Worm (Caenorhabditis elegans) whole organism, L4 larva: ENCODE results near the gene F46B3.1.
"Not testable (repeated sequence)": the region's sequence is repeated elsewhere in the genome, so short reads cannot be mapped to it uniquely, and the experiment has no call there.

ENCODE experiments used
- F26F4.8 ChIP-seq: fragments of 200-800 bp; sonication (Bioruptor generic); conservative IDR thresholded peaks from 2 replicates; pipeline ENCODE4 v1.3.6; 2022; ENCODE audit warnings: missing genetic modification characterization, missing compliant biosample characterization
- ZK337.2 ChIP-seq: fragments of 200-800 bp; sonication (Bioruptor generic); IDR thresholded peaks from 2 replicates; pipeline ENCODE4 v1.3.6; 2022; ENCODE audit warnings: missing genetic modification reagents, missing genetic modification characterization, missing compliant biosample characterization
- aha-1 ChIP-seq: fragments of 150-350 bp; peaks from one replicate; lab custom pipeline; 2014; ENCODE audit warnings: missing biosample characterization, missing genetic modification characterization
- ceh-20 ChIP-seq: fragments of 200-800 bp; sonication (Bioruptor generic); IDR thresholded peaks from 2 replicates; pipeline ENCODE4 v1.3.6; 2022; ENCODE audit warnings: missing genetic modification reagents, missing genetic modification characterization, missing compliant biosample characterization
- daf-19 ChIP-seq: fragments of 200-800 bp; sonication (Bioruptor generic); conservative IDR thresholded peaks from 2 replicates; pipeline ENCODE4 v1.3.6; 2022; ENCODE audit warnings: missing genetic modification characterization, missing compliant biosample characterization
- daf-8 ChIP-seq: fragments of 200-800 bp; sonication (Bioruptor generic); IDR thresholded peaks from 2 replicates; pipeline ENCODE4 v1.3.6; 2022; ENCODE audit warnings: missing genetic modification characterization, missing compliant biosample characterization
- dmd-9 ChIP-seq: fragments of 200-800 bp; sonication (Bioruptor generic); IDR thresholded peaks from 2 replicates; pipeline ENCODE4 v1.3.6; 2022; ENCODE audit warnings: missing genetic modification reagents, missing genetic modification characterization, missing compliant biosample characterization
- fkh-10 ChIP-seq: fragments of 150-350 bp; optimal IDR thresholded peaks from 2 replicates; lab custom pipeline; 2014; ENCODE audit warnings: missing biosample characterization, missing genetic modification reagents, missing genetic modification characterization
- gei-8 ChIP-seq: fragments of 200-800 bp; sonication (Bioruptor generic); optimal IDR thresholded peaks from 2 replicates; lab custom pipeline; 2018; ENCODE audit warnings: mild to moderate bottlenecking, missing genetic modification characterization, missing compliant biosample characterization
- hif-1 ChIP-seq, 2 experiments: sonication (generic microtip); optimal IDR thresholded peaks; 2 replicates each; lab custom pipeline; 2016 to 2017; ENCODE audit warnings: missing compliant biosample characterization in 2 of 2, missing genetic modification characterization in 2 of 2, missing genetic modification reagents in 2 of 2, missing genotype in 2 of 2, mild to moderate bottlenecking in 1 of 2
- hlh-11 ChIP-seq: fragments of 200-800 bp; sonication (Bioruptor generic); optimal IDR thresholded peaks from 2 replicates; lab custom pipeline; 2018; ENCODE audit warnings: mild to moderate bottlenecking, missing genetic modification characterization, missing compliant biosample characterization
- hmg-1.1 ChIP-seq: fragments of 200-800 bp; sonication (Bioruptor generic); IDR thresholded peaks from 2 replicates; pipeline ENCODE4 v1.3.6; 2022; ENCODE audit warnings: missing genetic modification reagents, missing genetic modification characterization, missing compliant biosample characterization
- lim-7 ChIP-seq: fragments of 200-800 bp; sonication (Bioruptor generic); IDR thresholded peaks from 2 replicates; pipeline ENCODE4 v1.3.6; 2022; ENCODE audit warnings: missing genetic modification characterization, missing compliant biosample characterization
- lin-15B ChIP-seq: fragments of 150-350 bp; sonication (generic microtip); optimal IDR thresholded peaks from 3 replicates; lab custom pipeline; 2014; ENCODE audit warnings: missing biosample characterization, missing genetic modification characterization
- madf-5 ChIP-seq, 2 experiments: fragments of 200-800 bp; sonication (Bioruptor generic); IDR thresholded peaks; 2 replicates each; pipeline ENCODE4 v1.3.6; 2022; ENCODE audit warnings: missing compliant biosample characterization in 2 of 2, missing genetic modification characterization in 2 of 2
- madf-9 ChIP-seq: fragments of 200-800 bp; sonication (Bioruptor generic); conservative IDR thresholded peaks from 2 replicates; pipeline ENCODE4 v1.3.6; 2022; ENCODE audit warnings: missing genetic modification reagents, missing genetic modification characterization, missing compliant biosample characterization
- mep-1 ChIP-seq: fragments of 150-350 bp; sonication (generic microtip); optimal IDR thresholded peaks from 3 replicates; lab custom pipeline; 2014; ENCODE audit warnings: missing biosample characterization, missing genetic modification characterization
- mes-2 ChIP-seq: sonication (generic microtip); optimal IDR thresholded peaks from 2 replicates; lab custom pipeline; 2016; ENCODE audit warnings: missing genotype, mild to moderate bottlenecking, missing genetic modification characterization, missing compliant biosample characterization; ENCODE audit not compliant: poor library complexity, severe bottlenecking
- nhr-102 ChIP-seq: sonication (generic microtip); optimal IDR thresholded peaks from 2 replicates; lab custom pipeline; 2016; ENCODE audit warnings: mild to moderate bottlenecking, missing genetic modification characterization, moderate library complexity, missing compliant biosample characterization
- nhr-11 ChIP-seq: fragments of 150-350 bp; optimal IDR thresholded peaks from 2 replicates; lab custom pipeline; 2014; ENCODE audit warnings: missing biosample characterization, missing genetic modification characterization
- nhr-237 ChIP-seq: sonication (generic microtip); optimal IDR thresholded peaks from 2 replicates; lab custom pipeline; 2017; ENCODE audit warnings: missing biosample characterization, missing genetic modification characterization
- nhr-25 ChIP-seq: sonication (generic microtip); optimal IDR thresholded peaks from 2 replicates; lab custom pipeline; 2017; ENCODE audit warnings: missing genetic modification characterization, mild to moderate bottlenecking, missing compliant biosample characterization, antibody characterized with exemption, moderate library complexity, borderline replicate concordance; ENCODE audit not compliant: insufficient read depth
- nhr-41 ChIP-seq: fragments of 200-800 bp; sonication (Bioruptor generic); IDR thresholded peaks from 2 replicates; pipeline ENCODE4 v1.3.6; 2022; ENCODE audit warnings: missing genetic modification reagents, missing genetic modification characterization, missing compliant biosample characterization
- nhr-77 ChIP-seq: fragments of 150-350 bp; optimal IDR thresholded peaks from 2 replicates; lab custom pipeline; 2014; ENCODE audit warnings: missing biosample characterization, missing genetic modification characterization
- php-3 ChIP-seq: fragments of 200-800 bp; sonication (Bioruptor generic); IDR thresholded peaks from 2 replicates; pipeline ENCODE4 v1.3.6; 2022; ENCODE audit warnings: missing genetic modification reagents, missing genetic modification characterization, missing compliant biosample characterization
- rbr-2 ChIP-seq: sonication (generic microtip); optimal IDR thresholded peaks from 2 replicates; lab custom pipeline; 2016; ENCODE audit warnings: missing genotype, missing genetic modification characterization, missing compliant biosample characterization
- saeg-2 ChIP-seq: fragments of 200-800 bp; sonication (Bioruptor generic); IDR thresholded peaks from 2 replicates; pipeline ENCODE4 v1.3.6; 2022; ENCODE audit warnings: missing genetic modification reagents, missing genetic modification characterization, missing compliant biosample characterization
- skn-1 ChIP-seq: fragments of 150-350 bp; optimal IDR thresholded peaks from 2 replicates; lab custom pipeline; 2014; ENCODE audit warnings: missing biosample characterization, missing genetic modification characterization
- tag-97 ChIP-seq: fragments of 200-800 bp; sonication (Bioruptor generic); IDR thresholded peaks from 2 replicates; pipeline ENCODE4 v1.3.6; 2022; ENCODE audit warnings: missing genetic modification characterization, missing compliant biosample characterization
- unc-130 ChIP-seq: sonication (generic microtip); optimal IDR thresholded peaks from 2 replicates; lab custom pipeline; 2016; ENCODE audit warnings: missing genetic modification reagents, missing genetic modification characterization, missing compliant biosample characterization
- unc-62 ChIP-seq, 3 experiments: fragments of 150-350 bp in 1 of 3; sonication (generic microtip); optimal IDR thresholded peaks in 2 of 3; peaks in 1 of 3; 1 replicate in 1 of 3; 2 replicates in 2 of 3; lab custom pipeline; 2014 to 2017; ENCODE audit warnings: missing biosample characterization in 3 of 3, missing genetic modification characterization in 3 of 3, missing genetic modification reagents in 3 of 3, missing genotype in 1 of 3
- zfp-3 ChIP-seq: fragments of 200-800 bp; sonication (Bioruptor generic); conservative IDR thresholded peaks from 2 replicates; pipeline ENCODE4 v1.3.6; 2022; ENCODE audit warnings: missing genetic modification reagents, missing genetic modification characterization, missing compliant biosample characterization

Gene F46B3.1

DNA sequence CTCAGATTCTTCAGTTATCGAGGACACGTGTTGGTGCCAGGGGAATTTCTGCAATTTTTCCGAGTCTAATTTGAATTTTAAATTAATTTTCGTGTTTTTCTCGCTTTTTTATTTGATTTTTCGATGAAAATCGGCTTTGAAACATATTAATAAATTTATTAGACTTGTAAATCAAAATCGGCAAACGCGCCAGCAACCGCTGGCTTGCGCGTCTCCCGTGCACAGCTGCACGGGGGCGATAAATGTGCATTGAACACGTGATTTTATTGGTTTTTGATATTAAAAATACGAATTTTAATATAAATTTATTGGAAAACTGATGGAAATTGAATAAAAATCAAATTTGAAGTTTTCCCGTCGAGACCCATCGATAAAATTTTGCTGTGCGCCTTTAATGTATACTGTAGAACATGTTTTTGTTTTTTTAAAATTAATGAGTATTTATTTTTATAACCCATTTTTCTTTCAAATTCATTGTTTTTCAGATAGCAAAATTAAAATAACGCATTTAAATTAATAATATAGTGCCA is 16.4 kb downstream of the F46B3.1 start, which contains the start of gene F26F2.7 (continued):
- no peak for TF ChIP-seq zfp-3 (GFP tag; lab: Robert Waterston, UW)

DNA sequence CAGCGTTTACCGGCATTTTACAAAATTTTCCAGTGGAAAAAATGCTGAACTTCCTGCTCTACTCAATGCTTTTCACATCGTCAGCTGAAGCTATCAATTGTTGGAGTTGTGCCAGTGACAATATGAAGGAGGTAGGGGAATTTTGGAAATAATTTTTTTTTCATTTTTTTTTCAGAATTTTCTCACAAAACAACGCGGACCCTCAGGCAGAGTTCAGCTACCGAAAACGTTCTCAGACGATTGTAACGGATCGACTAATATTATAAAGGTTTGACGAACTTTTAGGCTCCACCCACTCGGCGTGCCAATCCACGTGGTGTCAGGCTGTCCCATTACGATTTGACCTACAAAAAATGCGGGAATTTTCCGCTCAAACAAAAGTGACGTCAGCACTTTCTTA is 17.4 kb downstream of the F46B3.1 start, which contains the start of gene F26F2.8:
Gene F26F2.8, plus strand, starts transcription at position 13 of the 400 bp plus-strand sequence.
- TF ChIP-seq lin-15B (tag; lab: Kevin White, UChicago) (no peak), daf-8 (GFP tag; lab: Robert Waterston, UW) (no peak), aha-1 (tag; lab: Kevin White, UChicago) (peak; percentile 90)

DNA sequence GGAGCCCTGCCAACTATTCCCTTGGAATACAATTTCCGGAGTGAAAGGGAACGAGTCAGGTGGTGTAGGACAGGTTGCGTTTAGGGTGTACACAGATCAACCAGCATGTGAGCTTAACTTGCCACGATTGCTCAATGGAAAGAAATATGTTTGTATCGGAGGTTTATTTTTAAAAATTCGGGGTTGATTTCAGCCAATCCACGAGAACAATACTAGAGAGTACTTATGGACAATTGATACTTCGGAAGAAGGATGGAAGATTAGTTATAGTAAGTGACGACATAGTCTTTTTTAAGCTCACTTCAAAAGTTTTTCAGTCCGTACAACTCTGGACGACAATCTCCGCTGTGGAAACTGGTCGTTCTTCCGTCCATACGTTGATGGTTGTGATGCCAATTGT is 22.1 kb downstream of the F46B3.1 start:
- no peak for TF ChIP-seq ceh-20 (GFP tag; lab: Robert Waterston, UW)
- TF ChIP-seq php-3: no peak
- peak in 1 of 2 experiments; percentile 97 for TF ChIP-seq unc-62 (GFP tag; optimal IDR thresholded peaks at IDR 0.05 in 1 of 2; lab: Kevin White, UChicago)
- no peak for TF ChIP-seq unc-62 (tag; optimal IDR thresholded peaks at IDR 0.05; lab: Kevin White, UChicago)
- no peak for TF ChIP-seq ZK337.2 (GFP tag; lab: Robert Waterston, UW)
- no peak for TF ChIP-seq nhr-25
- no peak for TF ChIP-seq rbr-2 (tag; lab: Kevin White, UChicago)
- TF ChIP-seq, all 104 proteins: peak for 1

DNA sequence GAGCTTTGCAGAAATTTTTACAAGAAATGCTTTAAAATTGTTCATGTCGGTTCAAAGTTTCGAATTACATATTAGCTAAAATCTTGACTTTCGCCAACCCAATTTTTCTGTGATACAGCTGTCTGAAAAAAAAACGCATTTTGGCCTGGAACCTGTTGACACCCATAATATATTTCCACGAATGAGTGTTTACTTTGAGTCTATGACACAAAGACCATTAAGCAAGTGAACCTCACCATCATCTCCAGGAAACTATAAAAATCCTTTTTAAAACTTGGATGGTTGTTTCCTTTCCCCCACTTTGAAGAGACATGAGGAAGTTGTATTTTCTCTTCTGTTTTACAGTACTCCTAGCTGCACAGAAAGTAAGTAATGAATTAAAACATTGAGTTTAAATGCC is 22.7 kb downstream of the F46B3.1 start, which contains the start of gene clec-263:
Gene clec-263, plus strand, starts transcription at position 301 of the 400 bp plus-strand sequence.
- TF ChIP-seq unc-62 (GFP tag; optimal IDR thresholded peaks at IDR 0.05 in 1 of 2; lab: Kevin White, UChicago) (peak in 1 of 2 experiments; percentile 11), unc-62 (tag; optimal IDR thresholded peaks at IDR 0.05; lab: Kevin White, UChicago) (no peak), nhr-25 (no peak), hlh-11 (tag; lab: Kevin White, UChicago) (no peak)

DNA sequence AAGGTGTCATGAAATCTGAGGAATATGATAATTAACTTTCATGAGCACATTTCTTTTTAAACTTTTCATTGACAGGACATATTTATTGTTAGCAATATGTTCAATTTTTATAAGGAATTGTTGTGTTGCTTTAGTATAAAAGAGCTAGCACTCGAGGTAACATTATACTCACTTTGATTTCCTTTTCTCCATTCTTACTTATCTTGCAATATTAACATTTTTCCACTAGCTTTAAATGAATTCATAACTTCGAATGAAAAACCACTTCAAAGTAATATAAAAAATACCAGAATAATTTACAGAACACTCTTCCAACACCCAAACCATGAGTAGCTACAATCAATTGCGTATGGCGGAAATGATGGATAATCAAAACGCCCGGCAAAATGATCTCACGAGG is 23.6 kb downstream of the F46B3.1 start, which contains the start of gene F26F2.5:
Gene F26F2.5, plus strand, starts transcription at position 301 of the 400 bp plus-strand sequence.
- no peak for TF ChIP-seq saeg-2
- TF ChIP-seq hif-1 (tag; optimal IDR thresholded peaks at IDR 0.05; lab: Kevin White, UChicago): no peak
- TF ChIP-seq nhr-102 (tag; lab: Kevin White, UChicago): no peak
- no peak for TF ChIP-seq madf-9 (GFP tag; lab: Robert Waterston, UW)
- no peak for TF ChIP-seq mep-1 (tag; lab: Kevin White, UChicago)
- no peak for TF ChIP-seq unc-130
- TF ChIP-seq skn-1: no peak

DNA sequence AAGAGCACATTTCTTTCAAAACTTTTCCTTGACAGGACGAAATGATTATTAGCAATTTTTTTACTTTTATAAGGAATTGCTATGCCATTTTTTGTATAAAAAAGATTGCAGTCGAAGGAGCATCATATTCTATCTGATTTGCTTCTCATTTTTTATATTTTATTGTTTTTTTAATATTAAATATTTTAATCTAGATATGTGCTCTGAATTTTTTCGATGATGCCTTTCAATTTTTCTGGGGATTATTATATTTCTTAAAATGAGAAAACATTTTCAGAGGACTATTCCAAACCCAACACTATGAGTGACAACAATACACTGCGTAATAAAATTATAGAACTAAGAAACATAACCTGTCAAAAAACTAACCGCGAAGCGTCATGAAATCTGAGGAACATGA is 28.0 kb downstream of the F46B3.1 start, which contains the start of gene F26F2.4:
Gene F26F2.4, plus strand, starts transcription at position 301 of the 400 bp plus-strand sequence.
- not testable (repeated sequence) for TF ChIP-seq nhr-41 (GFP tag; lab: Robert Waterston, UW); gei-8 (GFP tag; lab: Kevin White, UChicago); dmd-9
- TF ChIP-seq, all 104 proteins: peak for 0; not testable (repeated sequence) for 104

DNA sequence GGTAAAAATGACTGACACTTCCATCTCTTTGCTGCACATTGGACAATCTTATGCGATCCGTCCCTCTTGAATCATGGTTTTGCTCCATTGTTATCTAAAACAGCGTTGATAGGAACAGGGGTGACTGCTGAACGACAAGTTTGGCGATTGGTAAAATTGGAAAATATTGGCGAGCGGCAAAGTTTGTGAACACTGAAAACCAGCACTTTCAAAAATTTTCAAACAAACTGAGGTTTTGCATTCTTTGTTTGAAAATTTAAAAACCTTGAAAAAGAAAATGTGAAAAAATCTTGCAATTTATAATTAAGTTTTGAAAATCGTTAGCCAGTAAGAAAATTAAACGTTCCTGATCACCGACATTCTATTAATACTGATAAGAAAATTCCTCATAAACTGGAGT is 30.5 kb downstream of the F46B3.1 start, which contains the start of gene F26F2.3:
Gene F26F2.3, minus strand, starts transcription at position 101 of the 400 bp plus-strand sequence.
- TF ChIP-seq daf-19 (GFP tag; lab: Robert Waterston, UW): no peak
- TF ChIP-seq F26F4.8 (GFP tag; lab: Robert Waterston, UW): no peak
- TF ChIP-seq nhr-77: no peak
- no peak for TF ChIP-seq hmg-1.1 (GFP tag; lab: Robert Waterston, UW)
- no peak for TF ChIP-seq nhr-11
- no peak for TF ChIP-seq lim-7 (GFP tag; lab: Robert Waterston, UW)
- no peak for TF ChIP-seq madf-5 (GFP tag; IDR thresholded peaks at IDR 0.05; lab: Robert Waterston, UW)
- no peak for TF ChIP-seq mes-2
- no peak for TF ChIP-seq mep-1 (tag; lab: Kevin White, UChicago)
- TF ChIP-seq fkh-10 (GFP tag; lab: Kevin White, UChicago): no peak
- TF ChIP-seq nhr-237 (tag; lab: Kevin White, UChicago): no peak
- TF ChIP-seq nhr-41 (GFP tag; lab: Robert Waterston, UW): no peak
- no peak for TF ChIP-seq tag-97 (GFP tag; lab: Robert Waterston, UW)
- TF ChIP-seq, all 104 proteins: peak for 0
